Fruit fly (Drosophila melanogaster): ENCODE results near the gene Prosalpha6T.

- TF ChIP-seq CG7101 (tag; optimal IDR thresholded peaks at IDR 0.05) (no peak), toe (GFP tag; optimal IDR thresholded peaks at IDR 0.05) (no peak), CG7045 (GFP tag; optimal IDR thresholded peaks at IDR 0.05) (no peak), CG14711 (tag; optimal IDR thresholded peaks at IDR 0.05) (no peak), CG11617 (GFP tag; optimal IDR thresholded peaks at IDR 0.05) (no peak), CG33017 (tag; optimal IDR thresholded peaks at IDR 0.05) (no peak), CG1620 (GFP tag; optimal IDR thresholded peaks at IDR 0.05) (no peak), kay (GFP tag; ENCODE audit: borderline replicate concordance) (no peak), cic (GFP tag; optimal IDR thresholded peaks at IDR 0.05) (no peak)
Observed at dm6 chr2L:13183150-13183549, 48.7 kb upstream of the Prosalpha6T start, which contains the start of gene Rsph1.

All from whole organism, adult.